Worm (Caenorhabditis elegans): ENCODE data around the gene Y44A6D.6.

ce11 chrV:20841484-20841883, 34.3 kb downstream of the Y44A6D.6 start:
- TF ChIP-seq ceh-82 (tag; optimal IDR thresholded peaks at IDR 0.05) (no peak), lin-39 (tag; optimal IDR thresholded peaks at IDR 0.05) (no peak), nhr-12 (tag; optimal IDR thresholded peaks at IDR 0.05) (no peak), nhr-11 (tag; optimal IDR thresholded peaks at IDR 0.05) (no peak), unc-62 (GFP tag; optimal IDR thresholded peaks at IDR 0.05) (no peak), nhr-76 (tag; optimal IDR thresholded peaks at IDR 0.05) (no peak), pha-4 (tag; optimal IDR thresholded peaks at IDR 0.05) (no peak), jun-1 (tag; optimal IDR thresholded peaks at IDR 0.05) (no peak), egl-27 (tag; optimal IDR thresholded peaks at IDR 0.05) (no peak), mdl-1 (tag; optimal IDR thresholded peaks at IDR 0.05) (no peak)

All from whole organism, L3 larva.